Worm (Caenorhabditis elegans) whole organism, L2 larva: ENCODE results near the gene cyp-14A1.

ENCODE experiments used
- C34F6.9 ChIP-seq: fragments of 150-350 bp; optimal IDR thresholded peaks from 2 replicates; lab custom pipeline; 2014; ENCODE audit warnings: missing biosample characterization, missing genetic modification characterization
- R02D3.7 ChIP-seq: fragments of 150-350 bp; optimal IDR thresholded peaks from 2 replicates; lab custom pipeline; 2014; ENCODE audit warnings: missing biosample characterization, missing genetic modification characterization
- Y55F3AM.14 ChIP-seq: fragments of 200-800 bp; sonication (Bioruptor generic); optimal IDR thresholded peaks from 2 replicates; lab custom pipeline; 2018; ENCODE audit warnings: mild to moderate bottlenecking, missing genetic modification characterization, missing compliant biosample characterization
- ZK546.5 ChIP-seq: sonication (generic microtip); optimal IDR thresholded peaks from 2 replicates; lab custom pipeline; 2017; ENCODE audit warnings: missing biosample characterization, missing genetic modification characterization
- alr-1 ChIP-seq: fragments of 150-350 bp; optimal IDR thresholded peaks from 2 replicates; lab custom pipeline; 2014; ENCODE audit warnings: missing biosample characterization, missing genetic modification characterization
- blmp-1 ChIP-seq: sonication (generic microtip); optimal IDR thresholded peaks from 2 replicates; lab custom pipeline; 2017; ENCODE audit warnings: missing genetic modification characterization, mild to moderate bottlenecking, missing compliant biosample characterization, antibody characterized with exemption, moderate library complexity; ENCODE audit not compliant: insufficient read depth
- ceh-16 ChIP-seq: fragments of 150-350 bp; optimal IDR thresholded peaks from 2 replicates; lab custom pipeline; 2014; ENCODE audit warnings: missing biosample characterization, missing genetic modification characterization
- ceh-82 ChIP-seq: fragments of 150-350 bp; optimal IDR thresholded peaks from 2 replicates; lab custom pipeline; 2014; ENCODE audit warnings: missing biosample characterization, missing genetic modification characterization
- crh-2 ChIP-seq: sonication (generic microtip); optimal IDR thresholded peaks from 2 replicates; lab custom pipeline; 2017; ENCODE audit warnings: missing biosample characterization, missing genetic modification characterization
- dmd-4 ChIP-seq: sonication (generic microtip); optimal IDR thresholded peaks from 2 replicates; lab custom pipeline; 2017; ENCODE audit warnings: missing biosample characterization, missing genetic modification characterization
- elt-1 ChIP-seq: fragments of 150-350 bp; optimal IDR thresholded peaks from 2 replicates; lab custom pipeline; 2014; ENCODE audit warnings: missing biosample characterization, missing genetic modification characterization
- gmeb-1 ChIP-seq: fragments of 150-350 bp; optimal IDR thresholded peaks from 2 replicates; lab custom pipeline; 2014; ENCODE audit warnings: missing biosample characterization, missing genetic modification characterization
- lin-13 ChIP-seq: fragments of 150-350 bp; optimal IDR thresholded peaks from 2 replicates; lab custom pipeline; 2014; ENCODE audit warnings: missing biosample characterization, missing genetic modification reagents, missing genetic modification characterization
- lin-39 ChIP-seq: fragments of 150-350 bp; optimal IDR thresholded peaks from 2 replicates; lab custom pipeline; 2014; ENCODE audit warnings: missing biosample characterization, missing genetic modification reagents, missing genetic modification characterization
- lsy-2 ChIP-seq, 2 experiments: fragments of 150-350 bp in 1 of 2; sonication (generic microtip) in 1 of 2; optimal IDR thresholded peaks; 2 replicates each; lab custom pipeline; 2014 to 2017; ENCODE audit warnings: missing biosample characterization in 2 of 2, missing genetic modification characterization in 2 of 2
- mbf-1 ChIP-seq: sonication (generic microtip); optimal IDR thresholded peaks from 2 replicates; lab custom pipeline; 2017; ENCODE audit warnings: missing biosample characterization, missing genetic modification characterization
- mdl-1 ChIP-seq, 2 experiments: fragments of 150-350 bp in 1 of 2; sonication (generic microtip) in 1 of 2; optimal IDR thresholded peaks; 2 replicates each; lab custom pipeline; 2017; ENCODE audit warnings: missing biosample characterization in 2 of 2, missing genetic modification characterization in 2 of 2
- nhr-10 ChIP-seq: sonication (generic microtip); optimal IDR thresholded peaks from 2 replicates; lab custom pipeline; 2017; ENCODE audit warnings: missing biosample characterization, missing genetic modification characterization
- nhr-11 ChIP-seq: fragments of 150-350 bp; optimal IDR thresholded peaks from 2 replicates; lab custom pipeline; 2014; ENCODE audit warnings: missing biosample characterization, missing genetic modification characterization
- nhr-21 ChIP-seq: fragments of 150-350 bp; optimal IDR thresholded peaks from 2 replicates; lab custom pipeline; 2014; ENCODE audit warnings: missing biosample characterization, missing genetic modification characterization
- nhr-23 ChIP-seq: fragments of 150-350 bp; optimal IDR thresholded peaks from 2 replicates; lab custom pipeline; 2014; ENCODE audit warnings: missing biosample characterization, missing genetic modification reagents, missing genetic modification characterization
- nhr-25 ChIP-seq: fragments of 150-350 bp; sonication (generic microtip); optimal IDR thresholded peaks from 3 replicates; lab custom pipeline; 2014; ENCODE audit warnings: missing biosample characterization, missing genetic modification characterization
- nhr-6 ChIP-seq: fragments of 150-350 bp; optimal IDR thresholded peaks from 2 replicates; lab custom pipeline; 2014; ENCODE audit warnings: missing biosample characterization, missing genetic modification characterization
- nhr-77 ChIP-seq: fragments of 150-350 bp; optimal IDR thresholded peaks from 2 replicates; lab custom pipeline; 2014; ENCODE audit warnings: missing biosample characterization, missing genetic modification characterization
- peb-1 ChIP-seq: fragments of 150-350 bp; optimal IDR thresholded peaks from 2 replicates; lab custom pipeline; 2014; ENCODE audit warnings: missing biosample characterization, missing genetic modification characterization
- sem-4 ChIP-seq: fragments of 150-350 bp; optimal IDR thresholded peaks from 2 replicates; lab custom pipeline; 2014; ENCODE audit warnings: missing biosample characterization, missing genetic modification reagents, missing genetic modification characterization
- skn-1 ChIP-seq: sonication (generic microtip); optimal IDR thresholded peaks from 2 replicates; lab custom pipeline; 2017; ENCODE audit warnings: missing biosample characterization, missing genetic modification characterization
- sma-3 ChIP-seq: sonication (generic microtip); optimal IDR thresholded peaks from 2 replicates; lab custom pipeline; 2016; ENCODE audit warnings: missing genetic modification reagents, missing genetic modification characterization, missing compliant biosample characterization
- sma-9 ChIP-seq, 2 experiments: fragments of 150-350 bp in 1 of 2; sonication (generic microtip) in 1 of 2; optimal IDR thresholded peaks; 2 replicates each; lab custom pipeline; 2014 to 2016; ENCODE audit warnings: missing genetic modification characterization in 2 of 2, mild to moderate bottlenecking in 1 of 2, missing biosample characterization in 1 of 2, missing compliant biosample characterization in 1 of 2, missing genetic modification reagents in 1 of 2, moderate library complexity in 1 of 2
- snpc-4 ChIP-seq: fragments of 150-350 bp; optimal IDR thresholded peaks from 2 replicates; lab custom pipeline; 2014; ENCODE audit warnings: missing biosample characterization, missing genetic modification characterization
- unc-39 ChIP-seq: fragments of 150-350 bp; optimal IDR thresholded peaks from 2 replicates; lab custom pipeline; 2014; ENCODE audit warnings: missing biosample characterization, missing genetic modification characterization
- unc-55 ChIP-seq: fragments of 150-350 bp; sonication (generic microtip); optimal IDR thresholded peaks from 3 replicates; lab custom pipeline; 2014; ENCODE audit warnings: missing biosample characterization, missing genetic modification reagents, missing genetic modification characterization
- unc-62 ChIP-seq: fragments of 150-350 bp; optimal IDR thresholded peaks from 2 replicates; lab custom pipeline; 2014; ENCODE audit warnings: missing biosample characterization, missing genetic modification reagents, missing genetic modification characterization
- zag-1 ChIP-seq: fragments of 150-350 bp; optimal IDR thresholded peaks from 2 replicates; lab custom pipeline; 2014; ENCODE audit warnings: missing biosample characterization, missing genetic modification characterization
- ztf-1 ChIP-seq: fragments of 200-800 bp; sonication (Bioruptor generic); conservative IDR thresholded peaks from 2 replicates; pipeline ENCODE4 v1.3.6; 2022; ENCODE audit warnings: missing genetic modification characterization, missing compliant biosample characterization

cyp-14A1 gene

ce11 chrX:13242231-13242630, 24.9 kb downstream of the cyp-14A1 start, which contains the start of gene K08H2.5:
K08H2.5 (minus strand) TSS chrX:13242331.
- TF ChIP-seq nhr-6 (tag; lab: Kevin White, UChicago), result no peak
- TF ChIP-seq sem-4, result no peak
- no peak for TF ChIP-seq ZK546.5 (tag; lab: Kevin White, UChicago)

- no peak for TF ChIP-seq unc-55 (GFP tag; lab: Kevin White, UChicago)
- TF ChIP-seq skn-1, result no peak
- TF ChIP-seq peb-1 (tag; lab: Kevin White, UChicago), result no peak
- no peak for TF ChIP-seq Y55F3AM.14
- TF ChIP-seq ceh-82, result no peak
- TF ChIP-seq ceh-16 (tag; lab: Kevin White, UChicago), result no peak
- no peak for TF ChIP-seq sma-9 (GFP tag; optimal IDR thresholded peaks at IDR 0.05; lab: Kevin White, UChicago)
- no peak for TF ChIP-seq sma-9 (tag; optimal IDR thresholded peaks at IDR 0.05; lab: Kevin White, UChicago)
- no peak for TF ChIP-seq gmeb-1 (tag; lab: Kevin White, UChicago)
- no peak for TF ChIP-seq R02D3.7 (tag; lab: Kevin White, UChicago)
- TF ChIP-seq nhr-23 (tag; lab: Kevin White, UChicago), result no peak
- TF ChIP-seq mbf-1 (tag; lab: Kevin White, UChicago), result no peak
Measured at ce11 chrX:13238197-13238596, 29.0 kb downstream of the cyp-14A1 start, which contains the start of gene K08H2.4. K08H2.4 (plus strand) TSS chrX:13238497.

ce11 chrX:13237102-13237501, 30.1 kb downstream of the cyp-14A1 start, which contains the start of gene K08H2.3:
K08H2.3 (plus strand) TSS chrX:13237402.
- TF ChIP-seq skn-1 (no peak), unc-62 (GFP tag; lab: Kevin White, UChicago) (no peak), elt-1 (tag; lab: Kevin White, UChicago) (no peak), blmp-1 (tag; lab: Kevin White, UChicago) (no peak), lin-13 (GFP tag; lab: Kevin White, UChicago) (no peak), dmd-4 (tag; lab: Kevin White, UChicago) (no peak), unc-55 (GFP tag; lab: Kevin White, UChicago) (no peak), mdl-1 (tag; optimal IDR thresholded peaks at IDR 0.05; lab: Kevin White, UChicago) (no peak), zag-1 (tag; lab: Kevin White, UChicago) (no peak), nhr-77 (no peak), snpc-4 (no peak), unc-39 (tag; lab: Kevin White, UChicago) (no peak), crh-2 (tag; lab: Kevin White, UChicago) (no peak), mbf-1 (tag; lab: Kevin White, UChicago) (no peak), ceh-82 (no peak)

ce11 chrX:13234879-13235278, 32.3 kb downstream of the cyp-14A1 start, which contains the start of gene K08H2.2:
K08H2.2 (minus strand) TSS chrX:13234979.
- no peak for TF ChIP-seq R02D3.7 (tag; lab: Kevin White, UChicago)
- TF ChIP-seq ztf-1 (GFP tag; lab: Robert Waterston, UW), result no peak
- TF ChIP-seq unc-55 (GFP tag; lab: Kevin White, UChicago), result no peak
- no peak for TF ChIP-seq lin-39 (tag; lab: Kevin White, UChicago)
- no peak for TF ChIP-seq sem-4
- TF ChIP-seq nhr-11 (tag; lab: Kevin White, UChicago), result no peak
- no peak for TF ChIP-seq ZK546.5 (tag; lab: Kevin White, UChicago)
- no peak for TF ChIP-seq lin-13 (GFP tag; lab: Kevin White, UChicago)
- TF ChIP-seq nhr-25 (tag; lab: Kevin White, UChicago), result no peak
- no peak for TF ChIP-seq C34F6.9
- TF ChIP-seq unc-39 (tag; lab: Kevin White, UChicago), result no peak
- no peak for TF ChIP-seq sma-3 (GFP tag; lab: Kevin White, UChicago)
- no peak for TF ChIP-seq dmd-4 (tag; lab: Kevin White, UChicago)
- no peak for TF ChIP-seq nhr-10 (tag; lab: Kevin White, UChicago)
- TF ChIP-seq mbf-1 (tag; lab: Kevin White, UChicago), result no peak
- no peak for TF ChIP-seq nhr-21
- TF ChIP-seq blmp-1 (tag; lab: Kevin White, UChicago), result no peak
- TF ChIP-seq alr-1 (tag; lab: Kevin White, UChicago), result no peak

ce11 chrX:13232259-13232658, 34.9 kb downstream of the cyp-14A1 start, which contains the start of gene bgnt-1.5:
bgnt-1.5 (minus strand) TSS chrX:13232359.
- TF ChIP-seq unc-55 (GFP tag; lab: Kevin White, UChicago), result no peak
- TF ChIP-seq ZK546.5 (tag; lab: Kevin White, UChicago), result no peak
- no peak for TF ChIP-seq lsy-2 (tag; optimal IDR thresholded peaks at IDR 0.05; lab: Kevin White, UChicago)
- no peak for TF ChIP-seq skn-1
- no peak for TF ChIP-seq dmd-4 (tag; lab: Kevin White, UChicago)
- no peak for TF ChIP-seq unc-39 (tag; lab: Kevin White, UChicago)
- TF ChIP-seq, all 48 proteins: peak for 0
